Worm (Caenorhabditis elegans) whole organism, L1 larva: ENCODE measurements around the gene ral-1.

Source experiments
- C04F5.9 ChIP-seq: sonication (generic microtip); optimal IDR thresholded peaks from 2 replicates; lab custom pipeline; 2016; ENCODE audit warnings: missing genetic modification characterization, missing compliant biosample characterization
- lin-13 ChIP-seq: fragments of 150-350 bp; optimal IDR thresholded peaks from 2 replicates; lab custom pipeline; 2014; ENCODE audit warnings: missing biosample characterization, missing genetic modification reagents, missing genetic modification characterization

ce11 chrIII:3323906-3324305 is 12.8 kb downstream of the ral-1 start:
- TF ChIP-seq lin-13 (GFP tag; lab: Kevin White, UChicago) (peak; percentile 27), C04F5.9 (no peak)
